Worm (Caenorhabditis elegans) whole organism, late embryonic: ENCODE results near the gene K09F5.4.

Source experiments
- F13H6.1 ChIP-seq: sonication (generic microtip); optimal IDR thresholded peaks from 2 replicates; lab custom pipeline; 2016; ENCODE audit warnings: missing genetic modification characterization, missing compliant biosample characterization
- ceh-22 ChIP-seq: sonication (generic microtip); optimal IDR thresholded peaks from 2 replicates; lab custom pipeline; 2017; ENCODE audit warnings: missing biosample characterization, missing genetic modification characterization
- ceh-34 ChIP-seq: sonication (generic microtip); optimal IDR thresholded peaks from 2 replicates; lab custom pipeline; 2016; ENCODE audit warnings: mild to moderate bottlenecking, missing genetic modification characterization, missing compliant biosample characterization
- syd-9 ChIP-seq: sonication (generic microtip); optimal IDR thresholded peaks from 2 replicates; lab custom pipeline; 2016; ENCODE audit warnings: mild to moderate bottlenecking, missing genetic modification characterization, moderate library complexity, missing compliant biosample characterization
- tbx-2 ChIP-seq: sonication (generic microtip); optimal IDR thresholded peaks from 2 replicates; lab custom pipeline; 2016; ENCODE audit warnings: missing genetic modification characterization, missing compliant biosample characterization
- tbx-7 ChIP-seq: sonication (generic microtip); optimal IDR thresholded peaks from 2 replicates; lab custom pipeline; 2016; ENCODE audit warnings: missing genotype, missing genetic modification characterization, missing compliant biosample characterization
- unc-3 ChIP-seq, 2 experiments: fragments of 200-800 bp in 1 of 2; sonication (Bioruptor generic) in 1 of 2; sonication (generic microtip) in 1 of 2; conservative IDR thresholded peaks in 1 of 2; optimal IDR thresholded peaks in 1 of 2; 2 replicates each; pipeline versions ENCODE4 v1.3.6 to Lab custom; 2016 to 2022; ENCODE audit warnings: missing compliant biosample characterization in 2 of 2, missing genetic modification characterization in 2 of 2, missing genetic modification reagents in 1 of 2

DNA sequence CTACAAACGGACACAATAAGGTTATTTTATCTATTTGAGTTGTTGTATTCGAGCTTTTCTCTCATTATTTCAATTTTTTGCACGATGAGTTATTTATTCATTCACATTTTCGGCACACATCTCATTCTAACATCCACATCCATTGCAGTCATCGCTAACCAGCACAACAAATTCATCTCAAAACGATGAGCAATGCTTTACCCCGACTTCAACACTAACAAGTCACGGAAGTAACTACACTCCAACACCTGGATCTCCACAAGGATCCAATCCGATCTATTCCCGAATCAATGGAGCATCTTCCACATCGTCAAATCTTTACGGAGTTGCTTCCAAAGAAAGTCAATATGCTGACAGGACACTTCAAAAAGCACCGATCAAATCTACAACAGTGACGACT, 13.6 kb upstream of the K09F5.4 start:
- TF ChIP-seq syd-9 (no peak), tbx-2 (tag; lab: Kevin White, UChicago) (no peak), unc-3 (GFP tag; conservative IDR thresholded peaks at IDR 0.05; lab: Robert Waterston, UW) (no peak), unc-3 (tag; optimal IDR thresholded peaks at IDR 0.05; lab: Kevin White, UChicago) (no peak), ceh-34 (tag; lab: Kevin White, UChicago) (no peak), F13H6.1 (no peak), ceh-22 (no peak), tbx-7 (no peak)
